Fruit fly (Drosophila melanogaster) whole organism, prepupa: ENCODE results near the gene noc.

ENCODE experiments used
- CG3032 ChIP-seq: fragments of 200-800 bp; optimal IDR thresholded peaks from 2 replicates; lab custom pipeline; 2019; ENCODE audit warnings: missing biosample characterization, mild to moderate bottlenecking, missing genetic modification characterization, moderate library complexity
- spab ChIP-seq: fragments of 200-800 bp; sonication (Bioruptor generic); optimal IDR thresholded peaks from 2 replicates; lab custom pipeline; 2017; ENCODE audit warnings: missing biosample characterization, mild to moderate bottlenecking, missing genetic modification characterization, missing genetic modification reagents

dm6 chr2L:14451286-14451685, 39.4 kb upstream of the noc start:
- TF ChIP-seq CG3032, result no peak
- no peak for TF ChIP-seq spab (GFP tag; lab: Kevin White, UChicago)
